Fruit fly (Drosophila melanogaster) whole organism, embryonic: ENCODE results near the gene Noc2.

Experiments
- CG16779 ChIP-seq: fragments of 200-800 bp; sonication (Bioruptor generic); IDR thresholded peaks from 2 replicates; pipeline ENCODE4 v1.3.6; 2022; ENCODE audit warnings: missing biosample characterization, missing genetic modification characterization
- CG3847 ChIP-seq: fragments of 200-800 bp; sonication (Bioruptor generic); IDR thresholded peaks from 2 replicates; pipeline ENCODE4 v1.3.6; 2022; ENCODE audit warnings: missing biosample characterization, missing genetic modification characterization
- CG6683 ChIP-seq: fragments of 200-800 bp; sonication (Bioruptor generic); optimal IDR thresholded peaks from 2 replicates; lab custom pipeline; 2017; ENCODE audit warnings: missing biosample characterization, mild to moderate bottlenecking, missing genetic modification characterization, missing genetic modification reagents
- CG7372 ChIP-seq: fragments of 200-800 bp; sonication (Bioruptor generic); IDR thresholded peaks from 2 replicates; pipeline ENCODE4 v1.3.6; 2022; ENCODE audit warnings: missing biosample characterization, missing genetic modification characterization
- CG8290 ChIP-seq, 3 experiments: fragments of 200-800 bp; sonication (Bioruptor generic); optimal IDR thresholded peaks; 2 replicates each; lab custom pipeline; 2016 to 2019; ENCODE audit warnings: missing biosample characterization in 3 of 3, missing genetic modification characterization in 3 of 3, mild to moderate bottlenecking in 2 of 3, moderate library complexity in 1 of 3
- pfk ChIP-seq: fragments of 200-800 bp; sonication (Bioruptor generic); optimal IDR thresholded peaks from 2 replicates; lab custom pipeline; 2018; ENCODE audit warnings: missing biosample characterization, mild to moderate bottlenecking, missing genetic modification characterization, moderate library complexity
- salm ChIP-seq: fragments of 200-800 bp; sonication (Bioruptor generic); optimal IDR thresholded peaks from 2 replicates; lab custom pipeline; 2018; ENCODE audit warnings: missing biosample characterization, mild to moderate bottlenecking, missing genetic modification characterization

dm6 chr2L:21189273-21189781 lies 25.9 kb downstream of the Noc2 start:
- no peak for TF ChIP-seq CG16779
- no peak for TF ChIP-seq CG6683 (GFP tag; lab: Kevin White, UChicago)
- no peak for TF ChIP-seq CG7372 (GFP tag; lab: Robert Waterston, UW)
- no peak for TF ChIP-seq CG3847 (GFP tag; lab: Robert Waterston, UW)
- TF ChIP-seq salm (tag; lab: Kevin White, UChicago), result no peak
- no peak for TF ChIP-seq pfk (GFP tag; lab: Kevin White, UChicago)
- TF ChIP-seq CG8290 (GFP tag; optimal IDR thresholded peaks at IDR 0.05; lab: Kevin White, UChicago), result no peak
- no peak for TF ChIP-seq CG8290 (tag; optimal IDR thresholded peaks at IDR 0.05; lab: Kevin White, UChicago)
